Comparison of ENCODE assay signal across 1 fruit fly cellular context in genomic region chr3L:16040389-16040788, dm6.
TF ChIP-seq lines count a peak whose summit lies in the region.

No protein-coding gene starts in this region.

TF ChIP-seq in whole organism, embryonic, 481 proteins besides CTCF, POLR2A, EP300 and RAD21 (continued from another document):
- TF ChIP-seq sna (GFP tag; IDR thresholded peaks at IDR 0.05; lab: Robert Waterston, UW; ENCODE audit: partially characterized antibody), result no peak
- no peak for TF ChIP-seq az2 (GFP tag; optimal IDR thresholded peaks at IDR 0.05; lab: Kevin White, UChicago)
- no peak for TF ChIP-seq onecut (GFP tag; IDR thresholded peaks at IDR 0.05; lab: Robert Waterston, UW)
- TF ChIP-seq CG13624 (GFP tag; optimal IDR thresholded peaks at IDR 0.05; lab: Kevin White, UChicago), result peak; percentile 52
- no peak for TF ChIP-seq Dll (GFP tag; IDR thresholded peaks at IDR 0.05; lab: Robert Waterston, UW; ENCODE audit: partially characterized antibody)
- TF ChIP-seq seq (GFP tag; IDR thresholded peaks at IDR 0.05; lab: Robert Waterston, UW), result peak; percentile 68; the same call in 1 of the 2 replicates
- TF ChIP-seq CG3407 (GFP tag; optimal IDR thresholded peaks at IDR 0.05; lab: Kevin White, UChicago), result no peak
- no peak for TF ChIP-seq Side (GFP tag; optimal IDR thresholded peaks at IDR 0.05; lab: Kevin White, UChicago)
